Comparison of ENCODE assay signal across 1 fruit fly cellular context in genomic region chr3L:15768947-15769389, dm6.
TF ChIP-seq lines count a peak whose summit lies in the region.

No protein-coding gene starts in this region.

TF ChIP-seq in whole organism, embryonic, 481 proteins besides CTCF, POLR2A, EP300 and RAD21 (continued from another document and continues in another):
- TF ChIP-seq gt (GFP tag; IDR thresholded peaks at IDR 0.05; lab: Robert Waterston, UW), result 0 out of 2 replicates have a peak, but pooled peaks have one; percentile 25
- 0 out of 3 replicates have a peak, but pooled peaks have one; percentile 37 for TF ChIP-seq Dbx (GFP tag; IDR thresholded peaks at IDR 0.05; lab: Robert Waterston, UW)
- TF ChIP-seq pzg (GFP tag; optimal IDR thresholded peaks at IDR 0.05; lab: Kevin White, UChicago), result no peak
- TF ChIP-seq CG12659 (GFP tag; optimal IDR thresholded peaks at IDR 0.05; lab: Kevin White, UChicago), result peak; percentile 36
- TF ChIP-seq vvl (GFP tag; IDR thresholded peaks at IDR 0.05; lab: Robert Waterston, UW), result peak; percentile 69
- TF ChIP-seq seq (GFP tag; IDR thresholded peaks at IDR 0.05; lab: Robert Waterston, UW), result no peak
- peak; percentile 4 for TF ChIP-seq CG4328 (GFP tag; optimal IDR thresholded peaks at IDR 0.05; lab: Kevin White, UChicago)
- TF ChIP-seq Xrp1 (GFP tag; IDR thresholded peaks at IDR 0.05; lab: Robert Waterston, UW), result peak; percentile 81
- 0 out of 3 replicates have a peak, but pooled peaks have one; percentile 50 for TF ChIP-seq CG34422 (GFP tag; IDR thresholded peaks at IDR 0.05; lab: Robert Waterston, UW)
- peak; percentile 72 for TF ChIP-seq tin (GFP tag; optimal IDR thresholded peaks at IDR 0.05; lab: Kevin White, UChicago)
- TF ChIP-seq Aef1 (GFP tag; IDR thresholded peaks at IDR 0.05; lab: Robert Waterston, UW), result 0 out of 3 replicates have a peak, but pooled peaks have one; percentile 26
- peak; percentile 61 for TF ChIP-seq CG8359 (GFP tag; optimal IDR thresholded peaks at IDR 0.05; lab: Kevin White, UChicago; ENCODE audit: borderline replicate concordance)
- no peak for TF ChIP-seq cg (GFP tag; optimal IDR thresholded peaks at IDR 0.05; lab: Kevin White, UChicago)
- peak; percentile 78 for TF ChIP-seq Spps (tag; optimal IDR thresholded peaks at IDR 0.05; lab: Kevin White, UChicago)
- TF ChIP-seq slbo (GFP tag; IDR thresholded peaks at IDR 0.05; lab: Robert Waterston, UW), result 0 out of 2 replicates have a peak, but pooled peaks have one; percentile 40
- peak; percentile 43 for TF ChIP-seq CG11723 (GFP tag; optimal IDR thresholded peaks at IDR 0.05; lab: Kevin White, UChicago)
- TF ChIP-seq lmd (GFP tag; IDR thresholded peaks at IDR 0.05; lab: Robert Waterston, UW), result peak; percentile 58
- TF ChIP-seq CG18476 (GFP tag; optimal IDR thresholded peaks at IDR 0.05; lab: Kevin White, UChicago), result peak; percentile 53
- peak; percentile 36; the same call in 1 of the 3 replicates for TF ChIP-seq Mrtf (GFP tag; IDR thresholded peaks at IDR 0.05; lab: Robert Waterston, UW)
- TF ChIP-seq Hmx (GFP tag; optimal IDR thresholded peaks at IDR 0.05; lab: Kevin White, UChicago), result no peak
- TF ChIP-seq row (GFP tag; IDR thresholded peaks at IDR 0.05; lab: Robert Waterston, UW), result peak; percentile 62
- peak; percentile 14; the same call in 1 of the 2 replicates for TF ChIP-seq E2f2 (GFP tag; IDR thresholded peaks at IDR 0.05; lab: Robert Waterston, UW)
- peak; percentile 50 for TF ChIP-seq CG1233 (GFP tag; optimal IDR thresholded peaks at IDR 0.05; lab: Kevin White, UChicago)
- peak; percentile 29 for TF ChIP-seq CG12942 (GFP tag; optimal IDR thresholded peaks at IDR 0.05; lab: Kevin White, UChicago)
- peak; percentile 72 for TF ChIP-seq zf30C (GFP tag; optimal IDR thresholded peaks at IDR 0.05; lab: Kevin White, UChicago)
- TF ChIP-seq shn (GFP tag; optimal IDR thresholded peaks at IDR 0.05; lab: Kevin White, UChicago), result no peak
- TF ChIP-seq CG4854 (GFP tag; optimal IDR thresholded peaks at IDR 0.05; lab: Kevin White, UChicago), result peak; percentile 47
- TF ChIP-seq sim (GFP tag; IDR thresholded peaks at IDR 0.05; lab: Robert Waterston, UW), result 0 out of 2 replicates have a peak, but pooled peaks have one; percentile 42
- peak; percentile 68 for TF ChIP-seq tgo (GFP tag; IDR thresholded peaks at IDR 0.05; lab: Robert Waterston, UW)
- TF ChIP-seq wor (GFP tag; IDR thresholded peaks at IDR 0.05; lab: Robert Waterston, UW), result peak; percentile 31; the same call in 1 of the 2 replicates
- peak; percentile 50 for TF ChIP-seq CG30403 (GFP tag; optimal IDR thresholded peaks at IDR 0.05; lab: Kevin White, UChicago)
- TF ChIP-seq lab (GFP tag; optimal IDR thresholded peaks at IDR 0.05; lab: Kevin White, UChicago), result peak; percentile 76
- peak; percentile 27; the same call in 1 of the 2 replicates for TF ChIP-seq esg (GFP tag; conservative IDR thresholded peaks at IDR 0.05; lab: Robert Waterston, UW)
- TF ChIP-seq CG6654 (GFP tag; optimal IDR thresholded peaks at IDR 0.05; lab: Kevin White, UChicago), result peak; percentile 19
- peak; percentile 47 for TF ChIP-seq CG10431 (GFP tag; optimal IDR thresholded peaks at IDR 0.05; lab: Kevin White, UChicago)
- TF ChIP-seq sqz (GFP tag; optimal IDR thresholded peaks at IDR 0.05; lab: Kevin White, UChicago), result peak; percentile 31
- 0 out of 2 replicates have a peak, but pooled peaks have one; percentile 26 for TF ChIP-seq CG14014 (GFP tag; IDR thresholded peaks at IDR 0.05; lab: Robert Waterston, UW)
- no peak; the same call in 2 of the 3 replicates for TF ChIP-seq ken (GFP tag; IDR thresholded peaks at IDR 0.05; lab: Robert Waterston, UW)
- peak; percentile 28 for TF ChIP-seq CG5180 (GFP tag; optimal IDR thresholded peaks at IDR 0.05; lab: Kevin White, UChicago)
- TF ChIP-seq CG15269 (tag; optimal IDR thresholded peaks at IDR 0.05; lab: Kevin White, UChicago), result peak; percentile 61
- TF ChIP-seq Deaf1 (tag; optimal IDR thresholded peaks at IDR 0.05; lab: Kevin White, UChicago), result peak; percentile 49
- TF ChIP-seq CG4730 (GFP tag; IDR thresholded peaks at IDR 0.05; lab: Robert Waterston, UW), result peak; percentile 48
- peak; percentile 2 for TF ChIP-seq CG15514 (GFP tag; optimal IDR thresholded peaks at IDR 0.05; lab: Kevin White, UChicago)
- TF ChIP-seq slou (GFP tag; optimal IDR thresholded peaks at IDR 0.05; lab: Kevin White, UChicago), result no peak
- no peak for TF ChIP-seq CG16779 (GFP tag; IDR thresholded peaks at IDR 0.05; lab: Robert Waterston, UW)
- TF ChIP-seq NfI (GFP tag; optimal IDR thresholded peaks at IDR 0.05; lab: Kevin White, UChicago), result peak; percentile 17
- TF ChIP-seq CG13424 (tag; optimal IDR thresholded peaks at IDR 0.05; lab: Kevin White, UChicago), result peak; percentile 73
- TF ChIP-seq bsh (GFP tag; optimal IDR thresholded peaks at IDR 0.05; lab: Kevin White, UChicago), result peak in 1 of 2 experiments; percentile 83
- TF ChIP-seq pan (optimal IDR thresholded peaks at IDR 0.05; lab: Kevin White, UChicago), result no peak
- TF ChIP-seq pan (GFP tag; optimal IDR thresholded peaks at IDR 0.05 in 1 of 2, IDR thresholded peaks at IDR 0.05 in 1 of 2), result peak in 1 of 2 experiments; percentile 35
- peak; percentile 50 for TF ChIP-seq sens (GFP tag; lab: Kevin White, UChicago)
- TF ChIP-seq CG10565 (GFP tag; optimal IDR thresholded peaks at IDR 0.05; lab: Kevin White, UChicago), result no peak
- no peak for TF ChIP-seq CG2129 (GFP tag; IDR thresholded peaks at IDR 0.05; lab: Robert Waterston, UW; ENCODE audit: partially characterized antibody)
- TF ChIP-seq chinmo (GFP tag; IDR thresholded peaks at IDR 0.05; lab: Robert Waterston, UW; ENCODE audit: partially characterized antibody), result no peak
- peak; percentile 27; the same call in 1 of the 2 replicates for TF ChIP-seq CG14667 (GFP tag; IDR thresholded peaks at IDR 0.05; lab: Robert Waterston, UW)
- TF ChIP-seq sc (optimal IDR thresholded peaks at IDR 0.05; lab: Kevin White, UChicago), result no peak
- TF ChIP-seq sc (GFP tag; optimal IDR thresholded peaks at IDR 0.05; lab: Kevin White, UChicago), result peak; percentile 70
- peak; percentile 33 for TF ChIP-seq onecut (GFP tag; IDR thresholded peaks at IDR 0.05; lab: Robert Waterston, UW)
- peak; percentile 84 for TF ChIP-seq Blimp-1 (GFP tag; optimal IDR thresholded peaks at IDR 0.05; lab: Kevin White, UChicago)
- peak; percentile 78 for TF ChIP-seq Sox102F (GFP tag; optimal IDR thresholded peaks at IDR 0.05; lab: Kevin White, UChicago)
- TF ChIP-seq CG6683 (GFP tag; optimal IDR thresholded peaks at IDR 0.05; lab: Kevin White, UChicago), result peak; percentile 36
- TF ChIP-seq croc (GFP tag; conservative IDR thresholded peaks at IDR 0.05; lab: Robert Waterston, UW), result peak; percentile 46; the same call in 1 of the 3 replicates
- TF ChIP-seq Jarid2 (GFP tag; optimal IDR thresholded peaks at IDR 0.05; lab: Kevin White, UChicago), result peak; percentile 25
- TF ChIP-seq CG17829 (tag; optimal IDR thresholded peaks at IDR 0.05; lab: Kevin White, UChicago), result peak; percentile 89
- peak; percentile 75 for TF ChIP-seq CG2678 (tag; optimal IDR thresholded peaks at IDR 0.05; lab: Kevin White, UChicago)
- peak; percentile 19; the same call in 1 of the 3 replicates for TF ChIP-seq ci (GFP tag; IDR thresholded peaks at IDR 0.05; lab: Robert Waterston, UW)
- TF ChIP-seq Six4 (GFP tag; optimal IDR thresholded peaks at IDR 0.05; lab: Kevin White, UChicago), result peak; percentile 62
- TF ChIP-seq CG9437 (GFP tag; optimal IDR thresholded peaks at IDR 0.05; lab: Kevin White, UChicago), result peak; percentile 59
- TF ChIP-seq hb (GFP tag; IDR thresholded peaks at IDR 0.05; lab: Robert Waterston, UW; ENCODE audit: partially characterized antibody), result no peak
- TF ChIP-seq nerfin-1 (tag; optimal IDR thresholded peaks at IDR 0.05; lab: Kevin White, UChicago), result peak; percentile 21
- TF ChIP-seq gsb-n (tag; optimal IDR thresholded peaks at IDR 0.05; lab: Kevin White, UChicago), result peak; percentile 73
- no peak for TF ChIP-seq corto (GFP tag; optimal IDR thresholded peaks at IDR 0.05; lab: Kevin White, UChicago)
- peak; percentile 35; the same call in 1 of the 2 replicates for TF ChIP-seq CG8765 (GFP tag; IDR thresholded peaks at IDR 0.05; lab: Robert Waterston, UW)
- TF ChIP-seq CG17328 (GFP tag; IDR thresholded peaks at IDR 0.05; lab: Robert Waterston, UW), result peak; percentile 57
- peak; percentile 36 for TF ChIP-seq CG12104 (GFP tag; optimal IDR thresholded peaks at IDR 0.05; lab: Kevin White, UChicago)
- TF ChIP-seq CG6175 (GFP tag; IDR thresholded peaks at IDR 0.05; lab: Robert Waterston, UW), result no peak
- TF ChIP-seq MTF-1 (GFP tag; optimal IDR thresholded peaks at IDR 0.05; lab: Kevin White, UChicago; ENCODE audit: borderline replicate concordance), result no peak
- peak; percentile 34; the same call in 1 of the 2 replicates for TF ChIP-seq CG32772 (GFP tag; IDR thresholded peaks at IDR 0.05; lab: Robert Waterston, UW)
- TF ChIP-seq stwl (tag; optimal IDR thresholded peaks at IDR 0.05; lab: Kevin White, UChicago), result peak; percentile 31
- TF ChIP-seq CG11695 (GFP tag; IDR thresholded peaks at IDR 0.05; lab: Robert Waterston, UW), result 0 out of 3 replicates have a peak, but pooled peaks have one; percentile 19
- peak; percentile 58 for TF ChIP-seq twi (tag; optimal IDR thresholded peaks at IDR 0.05; lab: Kevin White, UChicago)
- 0 out of 2 replicates have a peak, but pooled peaks have one; percentile 3 for TF ChIP-seq H2.0 (GFP tag; IDR thresholded peaks at IDR 0.05; lab: Robert Waterston, UW)
- TF ChIP-seq CG17802 (tag; optimal IDR thresholded peaks at IDR 0.05; lab: Kevin White, UChicago), result peak; percentile 15
- TF ChIP-seq Rx (GFP tag; IDR thresholded peaks at IDR 0.05; lab: Robert Waterston, UW), result no peak
- TF ChIP-seq Lpt (GFP tag; optimal IDR thresholded peaks at IDR 0.05; lab: Kevin White, UChicago), result no peak
- no peak for TF ChIP-seq CG9817 (tag; optimal IDR thresholded peaks at IDR 0.05; lab: Kevin White, UChicago)
- peak; percentile 21 for TF ChIP-seq sug (tag; optimal IDR thresholded peaks at IDR 0.05; lab: Kevin White, UChicago)
- no peak for TF ChIP-seq knrl (GFP tag; IDR thresholded peaks at IDR 0.05; lab: Robert Waterston, UW; ENCODE audit: partially characterized antibody)
- peak; percentile 16 for TF ChIP-seq cato (GFP tag; optimal IDR thresholded peaks at IDR 0.05; lab: Kevin White, UChicago; ENCODE audit: borderline replicate concordance)
- no peak for TF ChIP-seq CG6791 (GFP tag; IDR thresholded peaks at IDR 0.05; lab: Robert Waterston, UW; ENCODE audit: partially characterized antibody)
- TF ChIP-seq ase (GFP tag; IDR thresholded peaks at IDR 0.05; lab: Robert Waterston, UW), result 0 out of 3 replicates have a peak, but pooled peaks have one; percentile 37
- TF ChIP-seq CG10209 (GFP tag; optimal IDR thresholded peaks at IDR 0.05; lab: Kevin White, UChicago), result peak; percentile 82
- TF ChIP-seq CG17361 (GFP tag; IDR thresholded peaks at IDR 0.05; lab: Robert Waterston, UW), result peak; percentile 85
- no peak for TF ChIP-seq wdn (GFP tag; IDR thresholded peaks at IDR 0.05; lab: Robert Waterston, UW)
- peak; percentile 56; the same call in 1 of the 2 replicates for TF ChIP-seq CG10959 (GFP tag; IDR thresholded peaks at IDR 0.05; lab: Robert Waterston, UW)
- 0 out of 2 replicates have a peak, but pooled peaks have one; percentile 4 for TF ChIP-seq CG3847 (GFP tag; IDR thresholded peaks at IDR 0.05; lab: Robert Waterston, UW)
- TF ChIP-seq CG12391 (tag; optimal IDR thresholded peaks at IDR 0.05; lab: Kevin White, UChicago), result peak; percentile 76
- peak; percentile 68 for TF ChIP-seq Sox100B (GFP tag; optimal IDR thresholded peaks at IDR 0.05; lab: Kevin White, UChicago)
- TF ChIP-seq CG3163 (GFP tag; optimal IDR thresholded peaks at IDR 0.05; lab: Kevin White, UChicago), result no peak
- TF ChIP-seq CG42726 (GFP tag; IDR thresholded peaks at IDR 0.05; lab: Robert Waterston, UW; ENCODE audit: partially characterized antibody), result no peak
- peak; percentile 9 for TF ChIP-seq CG3407 (GFP tag; optimal IDR thresholded peaks at IDR 0.05; lab: Kevin White, UChicago)
- TF ChIP-seq ato (GFP tag; IDR thresholded peaks at IDR 0.05; lab: Robert Waterston, UW; ENCODE audit: partially characterized antibody), result no peak
- peak; percentile 60 for TF ChIP-seq unpg (GFP tag; optimal IDR thresholded peaks at IDR 0.05; lab: Kevin White, UChicago)
- TF ChIP-seq CG6854 (GFP tag; optimal IDR thresholded peaks at IDR 0.05; lab: Kevin White, UChicago), result no peak
- TF ChIP-seq D (optimal IDR thresholded peaks at IDR 0.05; lab: Kevin White, UChicago), result no peak
- peak; percentile 80 for TF ChIP-seq D (GFP tag; optimal IDR thresholded peaks at IDR 0.05; lab: Kevin White, UChicago)
- TF ChIP-seq CG31441 (GFP tag; IDR thresholded peaks at IDR 0.05; lab: Robert Waterston, UW), result peak; percentile 85
- TF ChIP-seq Max (GFP tag; optimal IDR thresholded peaks at IDR 0.05; lab: Kevin White, UChicago), result peak; percentile 55
- peak; percentile 22 for TF ChIP-seq CG8290 (GFP tag; optimal IDR thresholded peaks at IDR 0.05; lab: Kevin White, UChicago)
- TF ChIP-seq CG8290 (tag; optimal IDR thresholded peaks at IDR 0.05; lab: Kevin White, UChicago), result no peak
- peak; percentile 87 for TF ChIP-seq CG10979 (tag; optimal IDR thresholded peaks at IDR 0.05; lab: Kevin White, UChicago)
- TF ChIP-seq CG2875 (GFP tag; optimal IDR thresholded peaks at IDR 0.05; lab: Kevin White, UChicago), result peak; percentile 33
- TF ChIP-seq CG30431 (GFP tag; optimal IDR thresholded peaks at IDR 0.05; lab: Kevin White, UChicago), result peak; percentile 62
- TF ChIP-seq CG16813 (GFP tag; IDR thresholded peaks at IDR 0.05; lab: Robert Waterston, UW; ENCODE audit: partially characterized antibody), result no peak
- 0 out of 3 replicates have a peak, but pooled peaks have one; percentile 29 for TF ChIP-seq CG2199 (GFP tag; IDR thresholded peaks at IDR 0.05; lab: Robert Waterston, UW)
- peak; percentile 64 for TF ChIP-seq CG6689 (GFP tag; IDR thresholded peaks at IDR 0.05; lab: Robert Waterston, UW)
- peak; percentile 64 for TF ChIP-seq CG15601 (tag; optimal IDR thresholded peaks at IDR 0.05; lab: Kevin White, UChicago)
- TF ChIP-seq prd (optimal IDR thresholded peaks at IDR 0.05; lab: Kevin White, UChicago), result no peak
- TF ChIP-seq prd (GFP tag; IDR thresholded peaks at IDR 0.05; lab: Robert Waterston, UW), result peak; percentile 83
- TF ChIP-seq caup (GFP tag; optimal IDR thresholded peaks at IDR 0.05; lab: Kevin White, UChicago; ENCODE audit: severe bottlenecking), result peak; percentile 52
- peak; percentile 53; the same call in 1 of the 2 replicates for TF ChIP-seq E2f1 (GFP tag; IDR thresholded peaks at IDR 0.05; lab: Robert Waterston, UW)
- peak; percentile 33 for TF ChIP-seq Chrac-16 (GFP tag; optimal IDR thresholded peaks at IDR 0.05; lab: Kevin White, UChicago)
- TF ChIP-seq CG6254 (GFP tag; optimal IDR thresholded peaks at IDR 0.05; lab: Kevin White, UChicago), result peak; percentile 77
- 0 out of 2 replicates have a peak, but pooled peaks have one; percentile 46 for TF ChIP-seq Awh (GFP tag; IDR thresholded peaks at IDR 0.05; lab: Robert Waterston, UW)
- peak; percentile 51 for TF ChIP-seq CG1602 (GFP tag; optimal IDR thresholded peaks at IDR 0.05; lab: Kevin White, UChicago)
